Fruit fly (Drosophila melanogaster): ENCODE measurements around the gene CG31465.

DNA sequence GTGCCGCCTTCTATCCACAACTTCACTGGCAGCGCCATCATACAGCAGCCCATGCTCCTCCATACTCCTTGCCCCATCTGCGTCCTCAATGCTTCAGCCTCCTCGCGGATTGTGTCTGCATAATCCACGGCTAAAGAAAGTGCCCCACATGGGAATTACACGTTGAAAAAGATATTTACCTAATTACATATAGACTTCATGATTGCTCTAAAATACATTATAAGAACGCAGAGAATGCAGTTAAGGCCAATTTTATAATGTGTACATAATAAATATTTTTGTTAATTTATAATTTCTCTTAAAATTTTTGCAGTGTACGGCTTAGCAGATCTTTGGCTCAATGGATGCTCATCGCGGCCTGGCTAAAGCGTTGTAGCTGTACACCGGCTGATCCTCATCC is 25.0 kb downstream of the CG31465 start:
- no peak for TF ChIP-seq CG8478 (optimal IDR thresholded peaks at IDR 0.05)
- no peak for TF ChIP-seq Dll (optimal IDR thresholded peaks at IDR 0.05)
- no peak for TF ChIP-seq usp (GFP tag; optimal IDR thresholded peaks at IDR 0.05)
